Worm (Caenorhabditis elegans) whole organism, L1 larva: ENCODE data around the gene cks-1.

Experiments
- C04F5.9 ChIP-seq: sonication (generic microtip); optimal IDR thresholded peaks from 2 replicates; lab custom pipeline; 2016; ENCODE audit warnings: missing genetic modification characterization, missing compliant biosample characterization
- C34B4.2 ChIP-seq: sonication (generic microtip); optimal IDR thresholded peaks from 2 replicates; lab custom pipeline; 2017; ENCODE audit warnings: mild to moderate bottlenecking, missing genetic modification characterization, missing compliant biosample characterization
- alr-1 ChIP-seq: fragments of 200-800 bp; sonication (Bioruptor generic); optimal IDR thresholded peaks from 2 replicates; lab custom pipeline; 2018; ENCODE audit warnings: borderline replicate concordance, mild to moderate bottlenecking, missing genetic modification characterization, missing compliant biosample characterization
- ama-1 ChIP-seq: fragments of 150-350 bp; optimal IDR thresholded peaks from 2 replicates; lab custom pipeline; 2014
- blmp-1 ChIP-seq: fragments of 150-350 bp; optimal IDR thresholded peaks from 2 replicates; lab custom pipeline; 2014; ENCODE audit warnings: missing biosample characterization, missing genetic modification characterization
- ceh-63 ChIP-seq: fragments of 200-800 bp; sonication (Bioruptor generic); optimal IDR thresholded peaks from 2 replicates; lab custom pipeline; 2018; ENCODE audit warnings: mild to moderate bottlenecking, missing genetic modification characterization, missing compliant biosample characterization
- dpl-1 ChIP-seq, 3 experiments: fragments of 150-350 bp in 2 of 3; sonication (generic microtip) in 1 of 3; optimal IDR thresholded peaks; 2 replicates each; lab custom pipeline; 2014 to 2017; ENCODE audit warnings: missing biosample characterization in 3 of 3, missing genetic modification characterization in 3 of 3, missing genetic modification reagents in 3 of 3
- dsc-1 ChIP-seq: sonication (generic microtip); optimal IDR thresholded peaks from 2 replicates; lab custom pipeline; 2016; ENCODE audit warnings: mild to moderate bottlenecking, missing genetic modification characterization, missing compliant biosample characterization
- egl-27 ChIP-seq, 2 experiments: fragments of 150-350 bp in 1 of 2; sonication (generic microtip); optimal IDR thresholded peaks; 3 replicates each; lab custom pipeline; 2017 to 2018; ENCODE audit warnings: missing biosample characterization in 2 of 2, missing genetic modification characterization in 2 of 2, missing genetic modification reagents in 2 of 2
- elt-2 ChIP-seq: sonication (generic microtip); optimal IDR thresholded peaks from 2 replicates; lab custom pipeline; 2016; ENCODE audit warnings: missing genetic modification characterization, mild to moderate bottlenecking, inconsistent platforms, missing compliant biosample characterization, missing genetic modification reagents
- ets-5 ChIP-seq: fragments of 200-800 bp; sonication (Bioruptor generic); IDR thresholded peaks from 2 replicates; pipeline ENCODE4 v1.3.6; 2022; ENCODE audit warnings: missing genetic modification characterization, missing compliant biosample characterization
- fos-1 ChIP-seq: fragments of 150-350 bp; optimal IDR thresholded peaks from 2 replicates; lab custom pipeline; 2014; ENCODE audit warnings: missing biosample characterization, missing genetic modification characterization
- grh-1 ChIP-seq: fragments of 200-800 bp; sonication (Bioruptor generic); IDR thresholded peaks from 2 replicates; pipeline ENCODE4 v1.3.6; 2022; ENCODE audit warnings: missing genetic modification reagents, missing genetic modification characterization, missing compliant biosample characterization
- hlh-4 ChIP-seq: sonication (generic microtip); optimal IDR thresholded peaks from 2 replicates; lab custom pipeline; 2016; ENCODE audit warnings: mild to moderate bottlenecking, missing genetic modification characterization, missing compliant biosample characterization
- hpl-2 ChIP-seq: fragments of 150-350 bp; optimal IDR thresholded peaks from 2 replicates; lab custom pipeline; 2014; ENCODE audit warnings: missing biosample characterization, missing genetic modification reagents, missing genetic modification characterization
- irx-1 ChIP-seq: sonication (generic microtip); optimal IDR thresholded peaks from 2 replicates; lab custom pipeline; 2016; ENCODE audit warnings: missing genetic modification characterization, missing compliant biosample characterization
- lin-14 ChIP-seq: fragments of 200-800 bp; sonication (Bioruptor generic); optimal IDR thresholded peaks from 2 replicates; lab custom pipeline; 2018; ENCODE audit warnings: mild to moderate bottlenecking, missing genetic modification characterization, moderate library complexity, missing compliant biosample characterization
- lin-39 ChIP-seq: fragments of 150-350 bp; optimal IDR thresholded peaks from 2 replicates; lab custom pipeline; 2014; ENCODE audit warnings: missing biosample characterization, missing genetic modification reagents, missing genetic modification characterization
- mab-9 ChIP-seq: fragments of 200-800 bp; sonication (Bioruptor generic); IDR thresholded peaks from 2 replicates; pipeline ENCODE4 v1.3.6; 2022; ENCODE audit warnings: missing genetic modification reagents, missing genetic modification characterization, missing compliant biosample characterization
- mep-1 ChIP-seq: fragments of 150-350 bp; optimal IDR thresholded peaks from 2 replicates; lab custom pipeline; 2014; ENCODE audit warnings: missing biosample characterization, missing genetic modification characterization
- nhr-19 ChIP-seq: fragments of 200-800 bp; sonication (Bioruptor generic); conservative IDR thresholded peaks from 2 replicates; pipeline ENCODE4 v1.3.6; 2022; ENCODE audit warnings: missing genetic modification characterization, missing compliant biosample characterization
- nhr-20 ChIP-seq: sonication (generic microtip); optimal IDR thresholded peaks from 2 replicates; lab custom pipeline; 2016; ENCODE audit warnings: mild to moderate bottlenecking, missing genetic modification characterization, missing compliant biosample characterization
- nhr-76 ChIP-seq: sonication (generic microtip); optimal IDR thresholded peaks from 2 replicates; lab custom pipeline; 2017; ENCODE audit warnings: missing biosample characterization, missing genetic modification characterization
- sptf-1 ChIP-seq: fragments of 150-350 bp; optimal IDR thresholded peaks from 2 replicates; lab custom pipeline; 2014; ENCODE audit warnings: missing biosample characterization, missing genetic modification characterization
- sup-37 ChIP-seq: fragments of 200-800 bp; sonication (Bioruptor generic); optimal IDR thresholded peaks from 2 replicates; lab custom pipeline; 2018; ENCODE audit warnings: mild to moderate bottlenecking, missing genetic modification characterization, missing compliant biosample characterization
- tbx-2 ChIP-seq: sonication (generic microtip); optimal IDR thresholded peaks from 2 replicates; lab custom pipeline; 2016; ENCODE audit warnings: missing genetic modification characterization, missing compliant biosample characterization
- unc-98 ChIP-seq: fragments of 200-800 bp; sonication (Bioruptor generic); IDR thresholded peaks from 2 replicates; pipeline ENCODE4 v1.3.6; 2022; ENCODE audit warnings: missing genetic modification characterization, missing compliant biosample characterization
- zip-4 ChIP-seq: fragments of 200-800 bp; sonication (Bioruptor generic); optimal IDR thresholded peaks from 2 replicates; lab custom pipeline; 2018; ENCODE audit warnings: mild to moderate bottlenecking, missing genetic modification characterization, moderate library complexity, missing compliant biosample characterization

The cks-1 gene

DNA sequence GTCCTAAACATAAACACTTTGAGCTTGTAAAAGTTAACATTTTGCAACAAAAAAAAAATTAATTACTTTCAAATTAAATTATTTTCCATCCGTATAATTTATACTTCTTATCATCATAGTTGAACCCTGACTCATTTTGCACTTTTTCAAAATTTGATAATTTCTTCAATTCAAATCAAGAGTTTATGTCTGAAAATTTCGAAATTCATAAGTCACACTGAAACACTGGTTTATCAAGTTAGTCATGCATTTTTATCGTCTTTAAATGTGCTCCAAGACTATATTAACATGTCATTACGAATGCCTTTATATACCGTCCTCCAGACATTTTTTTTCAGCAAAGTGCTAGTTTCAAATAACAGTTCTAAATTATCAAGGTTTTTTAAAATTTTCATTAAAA is 25.9 kb downstream of the cks-1 start:
- no peak for TF ChIP-seq ama-1 (lab: Kevin White, UChicago)
- TF ChIP-seq elt-2, result peak; percentile 38
- TF ChIP-seq, all 84 proteins: peak for 1

- TF ChIP-seq elt-2 (peak; percentile 33), nhr-20 (tag; lab: Kevin White, UChicago) (peak; percentile 5), lin-14 (GFP tag; lab: Kevin White, UChicago) (peak; percentile 35), mep-1 (tag; lab: Kevin White, UChicago) (no peak), zip-4 (GFP tag; lab: Kevin White, UChicago) (no peak), ceh-63 (GFP tag; lab: Kevin White, UChicago) (no peak)
Measured at ce11 chrIV:8540268-8540667, 26.5 kb downstream of the cks-1 start.

DNA sequence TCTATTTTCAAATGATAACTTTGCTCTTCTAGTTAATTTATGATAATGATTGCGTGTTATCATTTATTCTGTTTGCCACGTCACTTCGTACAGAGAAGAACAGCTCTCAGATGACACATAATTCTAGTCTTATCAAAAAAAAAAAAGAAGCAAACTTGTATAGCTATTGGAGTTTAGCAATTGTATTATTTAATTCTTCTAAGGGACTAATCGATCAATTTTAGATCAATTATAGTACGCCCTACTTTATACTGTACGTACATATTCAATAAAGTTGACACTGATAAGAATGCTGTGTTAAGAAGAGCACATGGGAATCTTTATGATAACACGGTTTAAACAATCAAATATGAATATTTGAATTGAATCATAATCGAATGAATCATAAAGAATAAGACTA is 28.6 kb downstream of the cks-1 start:
- TF ChIP-seq hpl-2 (GFP tag; lab: Kevin White, UChicago), result no peak
- TF ChIP-seq lin-39 (tag; lab: Kevin White, UChicago), result no peak
- no peak for TF ChIP-seq mab-9
- TF ChIP-seq nhr-76 (tag; lab: Kevin White, UChicago), result no peak
- TF ChIP-seq dsc-1 (tag; lab: Kevin White, UChicago), result no peak
- no peak for TF ChIP-seq sup-37
- no peak for TF ChIP-seq dpl-1 (GFP tag; optimal IDR thresholded peaks at IDR 0.05; lab: Kevin White, UChicago)
- TF ChIP-seq hlh-4, result no peak
- TF ChIP-seq grh-1 (GFP tag; lab: Robert Waterston, UW), result no peak
- TF ChIP-seq nhr-20 (tag; lab: Kevin White, UChicago), result peak; percentile 39
- TF ChIP-seq alr-1, result no peak
- TF ChIP-seq sptf-1 (tag; lab: Kevin White, UChicago), result no peak
- TF ChIP-seq ceh-63 (GFP tag; lab: Kevin White, UChicago), result no peak
- no peak for TF ChIP-seq egl-27 (tag; optimal IDR thresholded peaks at IDR 0.05; lab: Kevin White, UChicago)
- peak; percentile 92 for TF ChIP-seq elt-2
- TF ChIP-seq zip-4 (GFP tag; lab: Kevin White, UChicago), result no peak
- TF ChIP-seq C04F5.9 (tag; lab: Kevin White, UChicago), result no peak
- TF ChIP-seq fos-1 (tag; lab: Kevin White, UChicago), result no peak

- TF ChIP-seq ets-5, result no peak
- TF ChIP-seq unc-98 (GFP tag; lab: Robert Waterston, UW), result no peak
- TF ChIP-seq blmp-1, result no peak
- no peak for TF ChIP-seq hlh-4
- TF ChIP-seq tbx-2 (tag; lab: Kevin White, UChicago), result no peak
- no peak for TF ChIP-seq C34B4.2 (tag; lab: Kevin White, UChicago)
- no peak for TF ChIP-seq C04F5.9 (tag; lab: Kevin White, UChicago)
- no peak for TF ChIP-seq nhr-19 (GFP tag; lab: Robert Waterston, UW)
- no peak for TF ChIP-seq irx-1 (tag; lab: Kevin White, UChicago)
- TF ChIP-seq, all 84 proteins: peak for 0
Measured at ce11 chrIV:8559132-8559531, 45.4 kb downstream of the cks-1 start, which contains the start of gene npr-22. TSS of gene npr-22 (plus strand) at chrIV:8559432.
